Worm (Caenorhabditis elegans): ENCODE results near the gene C53B7.3.

ce11 chrX:6888208-6888607, 43.7 kb downstream of the C53B7.3 start:
- no peak for TF ChIP-seq dao-5 (tag; optimal IDR thresholded peaks at IDR 0.05)
- TF ChIP-seq him-1 (tag; optimal IDR thresholded peaks at IDR 0.05): no peak
